Worm (Caenorhabditis elegans) whole organism, L3 larva: Measurements from ENCODE around the gene R74.8.

Experiments used
- ZK546.5 ChIP-seq: sonication (generic microtip); optimal IDR thresholded peaks from 2 replicates; lab custom pipeline; 2017; ENCODE audit warnings: missing biosample characterization, missing genetic modification characterization
- ceh-16 ChIP-seq: sonication (generic microtip); optimal IDR thresholded peaks from 2 replicates; lab custom pipeline; 2017; ENCODE audit warnings: missing biosample characterization, missing genetic modification characterization
- ceh-28 ChIP-seq: fragments of 150-350 bp; optimal IDR thresholded peaks from 2 replicates; lab custom pipeline; 2014; ENCODE audit warnings: missing biosample characterization, missing genetic modification reagents, missing genetic modification characterization
- ceh-9 ChIP-seq: sonication (generic microtip); optimal IDR thresholded peaks from 2 replicates; lab custom pipeline; 2018; ENCODE audit warnings: missing biosample characterization, missing genetic modification characterization
- egl-27 ChIP-seq: sonication (generic microtip); optimal IDR thresholded peaks from 4 replicates; lab custom pipeline; 2017; ENCODE audit warnings: missing biosample characterization, missing genetic modification reagents, missing genetic modification characterization
- egl-5 ChIP-seq: fragments of 150-350 bp; optimal IDR thresholded peaks from 2 replicates; lab custom pipeline; 2017; ENCODE audit warnings: missing biosample characterization, missing genetic modification reagents, missing genetic modification characterization, inconsistent platforms
- elt-1 ChIP-seq: fragments of 150-350 bp; optimal IDR thresholded peaks from 2 replicates; lab custom pipeline; 2014; ENCODE audit warnings: missing biosample characterization, missing genetic modification characterization
- elt-2 ChIP-seq: sonication (generic microtip); optimal IDR thresholded peaks from 2 replicates; lab custom pipeline; 2016; ENCODE audit warnings: missing genetic modification reagents, mild to moderate bottlenecking, missing genetic modification characterization, missing compliant biosample characterization
- elt-3 ChIP-seq, 3 experiments: fragments of 150-350 bp in 1 of 3; sonication (generic microtip) in 2 of 3; optimal IDR thresholded peaks; 2 replicates in 2 of 3; 4 replicates in 1 of 3; lab custom pipeline; 2014 to 2017; ENCODE audit warnings: missing biosample characterization in 3 of 3, missing genetic modification characterization in 3 of 3
- fkh-10 ChIP-seq: sonication (generic microtip); optimal IDR thresholded peaks from 2 replicates; lab custom pipeline; 2017; ENCODE audit warnings: missing biosample characterization, missing genetic modification reagents, missing genetic modification characterization
- fkh-2 ChIP-seq: fragments of 150-350 bp; optimal IDR thresholded peaks from 2 replicates; lab custom pipeline; 2014; ENCODE audit warnings: missing biosample characterization, missing genetic modification reagents, missing genetic modification characterization
- fos-1 ChIP-seq: fragments of 150-350 bp; optimal IDR thresholded peaks from 2 replicates; lab custom pipeline; 2014; ENCODE audit warnings: missing biosample characterization, missing genetic modification characterization
- hmg-11 ChIP-seq: sonication (generic microtip); optimal IDR thresholded peaks from 2 replicates; lab custom pipeline; 2016; ENCODE audit warnings: missing genetic modification characterization, missing compliant biosample characterization
- jun-1 ChIP-seq: fragments of 150-350 bp; optimal IDR thresholded peaks from 2 replicates; lab custom pipeline; 2014; ENCODE audit warnings: missing biosample characterization, missing genetic modification reagents, missing genetic modification characterization
- lin-15B ChIP-seq: fragments of 150-350 bp; optimal IDR thresholded peaks from 2 replicates; lab custom pipeline; 2014; ENCODE audit warnings: missing biosample characterization, missing genetic modification characterization
- lin-39 ChIP-seq: fragments of 150-350 bp; optimal IDR thresholded peaks from 2 replicates; lab custom pipeline; 2018; ENCODE audit warnings: missing biosample characterization, missing genetic modification reagents, missing genetic modification characterization
- nfya-1 ChIP-seq: sonication (generic microtip); optimal IDR thresholded peaks from 2 replicates; lab custom pipeline; 2017; ENCODE audit warnings: missing genetic modification characterization, mild to moderate bottlenecking, missing compliant biosample characterization, antibody characterized with exemption, moderate library complexity; ENCODE audit not compliant: insufficient read depth
- nhr-11 ChIP-seq: fragments of 150-350 bp; optimal IDR thresholded peaks from 2 replicates; lab custom pipeline; 2014; ENCODE audit warnings: missing biosample characterization, missing genetic modification characterization
- nhr-12 ChIP-seq: fragments of 150-350 bp; optimal IDR thresholded peaks from 2 replicates; lab custom pipeline; 2014; ENCODE audit warnings: missing biosample characterization, missing genetic modification characterization
- nhr-23 ChIP-seq: fragments of 150-350 bp; optimal IDR thresholded peaks from 2 replicates; lab custom pipeline; 2014; ENCODE audit warnings: missing biosample characterization, missing genetic modification reagents, missing genetic modification characterization
- nhr-28 ChIP-seq: fragments of 150-350 bp; optimal IDR thresholded peaks from 2 replicates; lab custom pipeline; 2014; ENCODE audit warnings: missing biosample characterization, missing genetic modification characterization
- nhr-43 ChIP-seq: sonication (generic microtip); optimal IDR thresholded peaks from 2 replicates; lab custom pipeline; 2016; ENCODE audit warnings: mild to moderate bottlenecking, missing genetic modification characterization, missing compliant biosample characterization; ENCODE audit not compliant: poor library complexity, severe bottlenecking
- nhr-67 ChIP-seq: fragments of 150-350 bp; optimal IDR thresholded peaks from 2 replicates; lab custom pipeline; 2014; ENCODE audit warnings: missing biosample characterization, missing genetic modification characterization
- nhr-76 ChIP-seq: fragments of 150-350 bp; sonication (generic microtip); optimal IDR thresholded peaks from 5 replicates; lab custom pipeline; 2014; ENCODE audit warnings: missing biosample characterization, missing genetic modification characterization
- nhr-77 ChIP-seq: fragments of 150-350 bp; optimal IDR thresholded peaks from 2 replicates; lab custom pipeline; 2014; ENCODE audit warnings: missing biosample characterization, missing genetic modification characterization
- pha-4 ChIP-seq: fragments of 150-350 bp; optimal IDR thresholded peaks from 2 replicates; lab custom pipeline; 2014; ENCODE audit warnings: missing biosample characterization, missing genetic modification reagents, missing genetic modification characterization
- pqm-1 ChIP-seq: fragments of 150-350 bp; optimal IDR thresholded peaks from 2 replicates; lab custom pipeline; 2017; ENCODE audit warnings: missing biosample characterization, missing genetic modification characterization, inconsistent platforms
- sea-2 ChIP-seq: fragments of 150-350 bp; sonication (generic microtip); optimal IDR thresholded peaks from 4 replicates; lab custom pipeline; 2014; ENCODE audit warnings: missing biosample characterization, missing genetic modification reagents, missing genetic modification characterization
- skn-1 ChIP-seq: fragments of 150-350 bp; optimal IDR thresholded peaks from 2 replicates; lab custom pipeline; 2014; ENCODE audit warnings: missing biosample characterization, missing genetic modification characterization
- tbx-2 ChIP-seq: sonication (generic microtip); optimal IDR thresholded peaks from 2 replicates; lab custom pipeline; 2016; ENCODE audit warnings: mild to moderate bottlenecking, missing genetic modification characterization, missing compliant biosample characterization
- unc-39 ChIP-seq: sonication (generic microtip); optimal IDR thresholded peaks from 4 replicates; lab custom pipeline; 2017; ENCODE audit warnings: missing biosample characterization, missing genetic modification characterization
- unc-62 ChIP-seq: fragments of 150-350 bp; sonication (generic microtip); optimal IDR thresholded peaks from 4 replicates; lab custom pipeline; 2014; ENCODE audit warnings: missing biosample characterization, missing genetic modification reagents, missing genetic modification characterization
- zag-1 ChIP-seq: fragments of 150-350 bp; optimal IDR thresholded peaks from 2 replicates; lab custom pipeline; 2014; ENCODE audit warnings: missing biosample characterization, missing genetic modification characterization
- ztf-4 ChIP-seq: fragments of 150-350 bp; optimal IDR thresholded peaks from 2 replicates; lab custom pipeline; 2014; ENCODE audit warnings: missing biosample characterization, missing genetic modification characterization

Gene R74.8

DNA sequence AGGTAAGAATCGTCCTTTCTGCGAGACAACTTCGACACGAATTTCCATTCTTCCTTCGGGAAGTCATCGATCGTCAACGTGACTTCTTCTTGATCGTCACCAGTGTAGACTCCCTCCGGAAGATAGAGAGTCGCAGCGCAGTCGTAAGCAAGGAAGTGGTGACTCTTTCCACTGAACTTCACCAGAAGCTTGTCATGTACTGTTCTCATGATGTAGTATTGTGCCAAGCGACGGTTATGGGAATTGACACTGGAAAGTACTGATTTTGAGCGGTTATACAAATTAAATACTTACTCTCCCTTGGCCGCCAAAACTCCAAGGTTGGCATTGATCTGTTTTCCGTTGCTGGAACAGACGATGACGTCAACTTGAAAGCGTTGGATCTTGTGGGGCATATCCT is 30.6 kb upstream of the R74.8 start:
- TF ChIP-seq fkh-2 (tag; lab: Kevin White, UChicago) (no peak), nhr-67 (tag; lab: Kevin White, UChicago) (no peak), unc-62 (GFP tag; lab: Kevin White, UChicago) (no peak), nhr-12 (tag; lab: Kevin White, UChicago) (no peak), nhr-76 (no peak), nhr-77 (no peak), fkh-10 (GFP tag; lab: Kevin White, UChicago) (no peak), nhr-23 (no peak)

DNA sequence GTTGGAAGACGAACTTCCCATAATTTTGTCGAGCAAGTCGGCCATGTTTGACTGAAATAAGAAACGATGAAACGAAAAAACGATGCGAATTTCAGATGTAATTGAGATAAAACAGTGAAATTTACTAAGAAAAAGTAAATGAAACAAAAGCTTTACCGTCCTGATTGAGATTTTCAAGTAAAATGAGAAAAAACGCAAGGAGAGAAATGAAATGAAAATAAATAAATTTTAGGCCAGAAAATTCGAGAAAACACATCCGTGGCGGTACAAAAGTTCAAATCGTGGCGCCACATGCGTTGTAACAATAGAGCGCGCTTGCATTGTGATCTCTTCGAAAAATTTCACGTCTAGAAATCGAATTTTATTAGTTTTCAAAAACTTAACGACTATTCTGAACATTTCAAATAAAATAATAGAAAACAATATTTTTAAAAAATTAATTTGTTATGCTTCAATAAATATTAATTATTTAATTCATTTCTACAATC is 29.9 kb upstream of the R74.8 start, which contains the start of the genes hrde-1 and C16C10.13:
TSS of gene hrde-1 (minus strand) at position 51 of the 488 bp plus-strand sequence.
TSS of gene C16C10.13 (plus strand) at position 332 of the 488 bp plus-strand sequence.
- TF ChIP-seq nhr-76 (no peak), nhr-77 (no peak), ceh-16 (no peak), ztf-4 (tag; lab: Kevin White, UChicago) (no peak), elt-2 (tag; lab: Kevin White, UChicago) (no peak), unc-62 (GFP tag; lab: Kevin White, UChicago) (no peak), pqm-1 (tag; lab: Kevin White, UChicago) (no peak), fos-1 (no peak), jun-1 (tag; lab: Kevin White, UChicago) (no peak)
- TF ChIP-seq, all 47 proteins: peak for 0

DNA sequence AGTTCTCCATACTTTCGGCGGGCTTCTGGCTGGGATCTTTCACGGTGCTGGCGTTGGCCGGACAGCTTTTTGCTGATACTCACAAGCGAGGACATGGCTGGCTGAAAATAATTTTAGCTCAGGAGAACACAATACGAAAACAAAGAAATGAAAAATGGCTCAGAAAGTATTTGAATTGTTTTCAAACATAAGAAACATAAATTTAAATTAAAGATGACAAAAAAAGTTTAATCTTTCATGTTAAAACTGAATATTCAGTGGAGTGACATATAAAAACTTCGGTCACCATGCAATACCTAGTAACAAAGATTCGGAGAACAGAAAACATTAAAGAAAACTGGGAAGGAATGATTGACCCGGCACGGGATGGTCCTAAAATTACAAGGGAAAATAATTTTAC is 27.5 kb upstream of the R74.8 start, which contains the start of gene C16C10.2:
TSS of gene C16C10.2 (minus strand) at position 101 of the 400 bp plus-strand sequence.
- TF ChIP-seq pqm-1 (tag; lab: Kevin White, UChicago) (no peak), egl-27 (tag; lab: Kevin White, UChicago) (no peak), nhr-67 (tag; lab: Kevin White, UChicago) (no peak), ceh-28 (tag; lab: Kevin White, UChicago) (no peak), zag-1 (tag; lab: Kevin White, UChicago) (no peak), nhr-43 (tag; lab: Kevin White, UChicago) (no peak), lin-39 (tag; lab: Kevin White, UChicago) (no peak), fkh-10 (GFP tag; lab: Kevin White, UChicago) (no peak), sea-2 (GFP tag; lab: Kevin White, UChicago) (no peak), tbx-2 (tag; lab: Kevin White, UChicago) (no peak), nhr-76 (no peak), jun-1 (tag; lab: Kevin White, UChicago) (no peak), elt-1 (no peak), nhr-23 (no peak), egl-5 (tag; lab: Kevin White, UChicago) (no peak)

DNA sequence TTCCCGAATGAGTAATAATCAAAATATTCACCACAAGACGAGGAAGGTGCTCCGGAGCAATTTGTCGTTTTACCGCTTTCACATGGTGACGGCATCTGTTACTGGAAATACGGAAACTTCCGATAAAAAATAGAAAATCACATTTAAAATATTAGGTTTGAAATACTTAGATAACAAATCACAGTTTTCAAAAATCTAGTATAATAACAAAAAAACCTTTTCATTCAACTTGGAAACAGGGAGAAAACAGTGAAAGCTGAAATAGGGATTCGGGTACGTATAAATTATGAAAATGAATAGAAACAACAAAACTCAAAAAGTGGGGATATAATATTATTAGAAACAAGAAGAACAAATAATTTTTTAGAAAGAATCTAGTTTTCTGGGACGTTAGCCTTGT is 24.7 kb upstream of the R74.8 start, which contains the start of gene C16C10.1:
TSS of gene C16C10.1 (minus strand) at position 101 of the 400 bp plus-strand sequence.
- TF ChIP-seq ZK546.5 (tag; lab: Kevin White, UChicago) (no peak), sea-2 (GFP tag; lab: Kevin White, UChicago) (no peak), skn-1 (tag; lab: Kevin White, UChicago) (no peak), fkh-2 (tag; lab: Kevin White, UChicago) (no peak), unc-39 (tag; lab: Kevin White, UChicago) (no peak), lin-39 (tag; lab: Kevin White, UChicago) (no peak), elt-2 (tag; lab: Kevin White, UChicago) (no peak), ceh-16 (no peak), elt-3 (tag; optimal IDR thresholded peaks at IDR 0.05; lab: Kevin White, UChicago) (no peak), pha-4 (no peak), ceh-28 (tag; lab: Kevin White, UChicago) (no peak), hmg-11 (no peak), jun-1 (tag; lab: Kevin White, UChicago) (no peak)
- TF ChIP-seq, all 47 proteins: peak for 0

DNA sequence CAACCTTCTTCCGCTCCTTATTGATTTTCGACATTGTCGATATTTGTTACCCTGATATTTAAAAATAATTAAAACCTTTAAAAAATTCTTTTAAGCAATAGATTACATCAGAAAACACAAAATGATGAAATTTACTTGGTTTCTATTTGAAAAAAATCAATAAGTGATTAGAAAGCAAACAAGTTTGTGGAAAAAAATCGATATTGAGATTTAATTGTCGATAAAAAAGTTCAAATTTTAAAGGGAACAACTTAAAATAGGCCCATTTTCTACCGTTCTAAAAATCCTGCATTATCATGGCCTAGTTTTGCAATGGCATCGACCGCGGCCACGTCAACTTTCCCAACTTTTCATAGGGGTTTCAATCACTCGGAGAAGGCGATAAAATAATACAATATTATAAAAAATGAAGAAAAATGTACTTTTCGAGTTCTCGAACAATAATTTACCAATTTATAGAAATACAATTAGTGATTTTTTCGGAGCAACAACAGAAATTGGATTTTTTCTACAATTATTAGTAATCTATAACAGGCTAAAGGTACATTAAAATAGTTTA is 19.2 kb upstream of the R74.8 start, which contains the start of gene lars-1:
TSS of gene lars-1 (minus strand) at position 51 of the 559 bp plus-strand sequence.
- TF ChIP-seq hmg-11 (peak; percentile 17), nhr-11 (no peak), tbx-2 (tag; lab: Kevin White, UChicago) (no peak), nhr-77 (no peak), jun-1 (tag; lab: Kevin White, UChicago) (no peak), lin-15B (tag; lab: Kevin White, UChicago) (peak; percentile 49), ztf-4 (tag; lab: Kevin White, UChicago) (no peak), nhr-23 (no peak), nhr-28 (tag; lab: Kevin White, UChicago) (no peak), nfya-1 (tag; lab: Kevin White, UChicago) (peak; percentile 22), ceh-28 (tag; lab: Kevin White, UChicago) (peak; percentile 49), ceh-9 (tag; lab: Kevin White, UChicago) (no peak)
- TF ChIP-seq, all 47 proteins: peak for 4
